Worm (Caenorhabditis elegans) whole organism, L1 larva: ENCODE measurements around the gene T13H5.1.

ENCODE experiments used
- C04F5.9 ChIP-seq: sonication (generic microtip); optimal IDR thresholded peaks from 2 replicates; lab custom pipeline; 2016; ENCODE audit warnings: missing genetic modification characterization, missing compliant biosample characterization
- C16A3.4 ChIP-seq: fragments of 150-350 bp; optimal IDR thresholded peaks from 2 replicates; lab custom pipeline; 2014; ENCODE audit warnings: missing biosample characterization, missing genetic modification characterization
- F16B12.6 ChIP-seq: fragments of 150-350 bp; optimal IDR thresholded peaks from 2 replicates; lab custom pipeline; 2014; ENCODE audit warnings: missing biosample characterization, missing genetic modification characterization
- aha-1 ChIP-seq: fragments of 150-350 bp; optimal IDR thresholded peaks from 2 replicates; lab custom pipeline; 2014; ENCODE audit warnings: missing biosample characterization, missing genetic modification characterization
- blmp-1 ChIP-seq: fragments of 150-350 bp; optimal IDR thresholded peaks from 2 replicates; lab custom pipeline; 2014; ENCODE audit warnings: missing biosample characterization, missing genetic modification characterization
- ceh-63 ChIP-seq: fragments of 200-800 bp; sonication (Bioruptor generic); optimal IDR thresholded peaks from 2 replicates; lab custom pipeline; 2018; ENCODE audit warnings: mild to moderate bottlenecking, missing genetic modification characterization, missing compliant biosample characterization
- ceh-8 ChIP-seq: fragments of 200-800 bp; sonication (Bioruptor generic); optimal IDR thresholded peaks from 2 replicates; lab custom pipeline; 2018; ENCODE audit warnings: mild to moderate bottlenecking, missing genetic modification characterization, moderate library complexity, missing compliant biosample characterization
- ceh-90 ChIP-seq: sonication (generic microtip); optimal IDR thresholded peaks from 2 replicates; lab custom pipeline; 2016; ENCODE audit warnings: missing genetic modification characterization, missing compliant biosample characterization
- efl-1 ChIP-seq, 4 experiments: fragments of 150-350 bp; optimal IDR thresholded peaks in 3 of 4; peaks in 1 of 4; 1 replicate in 1 of 4; 2 replicates in 3 of 4; lab custom pipeline; 2014; ENCODE audit warnings: missing biosample characterization in 2 of 4, missing genetic modification characterization in 2 of 4, missing genetic modification reagents in 2 of 4
- egl-27 ChIP-seq, 2 experiments: fragments of 150-350 bp in 1 of 2; sonication (generic microtip); optimal IDR thresholded peaks; 3 replicates each; lab custom pipeline; 2017 to 2018; ENCODE audit warnings: missing biosample characterization in 2 of 2, missing genetic modification characterization in 2 of 2, missing genetic modification reagents in 2 of 2
- grh-1 ChIP-seq: fragments of 200-800 bp; sonication (Bioruptor generic); IDR thresholded peaks from 2 replicates; pipeline ENCODE4 v1.3.6; 2022; ENCODE audit warnings: missing genetic modification reagents, missing genetic modification characterization, missing compliant biosample characterization
- hpl-2 ChIP-seq: fragments of 150-350 bp; optimal IDR thresholded peaks from 2 replicates; lab custom pipeline; 2014; ENCODE audit warnings: missing biosample characterization, missing genetic modification reagents, missing genetic modification characterization
- jun-1 ChIP-seq: fragments of 150-350 bp; optimal IDR thresholded peaks from 2 replicates; lab custom pipeline; 2014; ENCODE audit warnings: missing biosample characterization, missing genetic modification reagents, missing genetic modification characterization
- lin-39 ChIP-seq: fragments of 150-350 bp; optimal IDR thresholded peaks from 2 replicates; lab custom pipeline; 2014; ENCODE audit warnings: missing biosample characterization, missing genetic modification reagents, missing genetic modification characterization
- mef-2 ChIP-seq: fragments of 150-350 bp; optimal IDR thresholded peaks from 2 replicates; lab custom pipeline; 2014; ENCODE audit warnings: missing biosample characterization, missing genetic modification characterization
- nhr-237 ChIP-seq: fragments of 150-350 bp; optimal IDR thresholded peaks from 2 replicates; lab custom pipeline; 2014; ENCODE audit warnings: missing biosample characterization, missing genetic modification characterization
- nhr-71 ChIP-seq: sonication (generic microtip); optimal IDR thresholded peaks from 2 replicates; lab custom pipeline; 2016; ENCODE audit warnings: mild to moderate bottlenecking, missing genetic modification characterization, moderate library complexity, missing compliant biosample characterization
- nhr-90 ChIP-seq: sonication (generic microtip); optimal IDR thresholded peaks from 2 replicates; lab custom pipeline; 2016; ENCODE audit warnings: mild to moderate bottlenecking, missing genetic modification characterization, missing compliant biosample characterization; ENCODE audit not compliant: poor library complexity
- pag-3 ChIP-seq: sonication (generic microtip); optimal IDR thresholded peaks from 2 replicates; lab custom pipeline; 2017; ENCODE audit warnings: missing genetic modification characterization, mild to moderate bottlenecking, missing compliant biosample characterization, antibody characterized with exemption, borderline replicate concordance; ENCODE audit not compliant: insufficient read depth
- pqm-1 ChIP-seq: sonication (generic microtip); optimal IDR thresholded peaks from 3 replicates; lab custom pipeline; 2017; ENCODE audit warnings: missing biosample characterization, missing genetic modification characterization
- rnt-1 ChIP-seq: sonication (generic microtip); optimal IDR thresholded peaks from 2 replicates; lab custom pipeline; 2016; ENCODE audit warnings: mild to moderate bottlenecking, missing genetic modification characterization, moderate library complexity, missing compliant biosample characterization
- sox-4 ChIP-seq: sonication (generic microtip); optimal IDR thresholded peaks from 2 replicates; lab custom pipeline; 2016; ENCODE audit warnings: missing genetic modification characterization, missing compliant biosample characterization
- sup-37 ChIP-seq: fragments of 200-800 bp; sonication (Bioruptor generic); optimal IDR thresholded peaks from 2 replicates; lab custom pipeline; 2018; ENCODE audit warnings: mild to moderate bottlenecking, missing genetic modification characterization, missing compliant biosample characterization
- tbx-2 ChIP-seq: sonication (generic microtip); optimal IDR thresholded peaks from 2 replicates; lab custom pipeline; 2016; ENCODE audit warnings: missing genetic modification characterization, missing compliant biosample characterization
- tlp-1 ChIP-seq: fragments of 150-350 bp; optimal IDR thresholded peaks from 2 replicates; lab custom pipeline; 2014; ENCODE audit warnings: missing biosample characterization, missing genetic modification characterization
- unc-86 ChIP-seq: sonication (generic microtip); optimal IDR thresholded peaks from 2 replicates; lab custom pipeline; 2016; ENCODE audit warnings: missing genetic modification characterization, missing compliant biosample characterization
- unc-98 ChIP-seq: fragments of 200-800 bp; sonication (Bioruptor generic); IDR thresholded peaks from 2 replicates; pipeline ENCODE4 v1.3.6; 2022; ENCODE audit warnings: missing genetic modification characterization, missing compliant biosample characterization
- xbp-1 ChIP-seq: sonication (generic microtip); optimal IDR thresholded peaks from 2 replicates; lab custom pipeline; 2016; ENCODE audit warnings: missing genetic modification characterization, missing compliant biosample characterization
- zag-1 ChIP-seq: fragments of 150-350 bp; optimal IDR thresholded peaks from 2 replicates; lab custom pipeline; 2014; ENCODE audit warnings: missing biosample characterization, missing genetic modification characterization
- zip-4 ChIP-seq: fragments of 200-800 bp; sonication (Bioruptor generic); optimal IDR thresholded peaks from 2 replicates; lab custom pipeline; 2018; ENCODE audit warnings: mild to moderate bottlenecking, missing genetic modification characterization, moderate library complexity, missing compliant biosample characterization

T13H5.1 gene

ce11 chrII:8475306-8475822 lies 33.5 kb downstream of the T13H5.1 start, which contains the start of the genes M05D6.1 and M05D6.3:
TSS of gene M05D6.1 (minus strand) at chrII:8475406.
TSS of gene M05D6.3 (plus strand) at chrII:8475772.
- no peak for TF ChIP-seq rnt-1 (tag; lab: Kevin White, UChicago)
- TF ChIP-seq ceh-8 (GFP tag; lab: Kevin White, UChicago): no peak
- TF ChIP-seq mef-2: no peak
- TF ChIP-seq zag-1: no peak
- no peak for TF ChIP-seq efl-1 (optimal IDR thresholded peaks at IDR 0.05; lab: Kevin White, UChicago)
- TF ChIP-seq efl-1 (GFP tag; optimal IDR thresholded peaks at IDR 0.05 in 1 of 2; lab: Kevin White, UChicago): no peak
- no peak for TF ChIP-seq aha-1 (tag; lab: Kevin White, UChicago)
- no peak for TF ChIP-seq grh-1 (GFP tag; lab: Robert Waterston, UW)
- TF ChIP-seq lin-39: no peak
- no peak for TF ChIP-seq jun-1 (tag; lab: Kevin White, UChicago)

- TF ChIP-seq C04F5.9 (tag; lab: Kevin White, UChicago): no peak
- TF ChIP-seq zip-4 (GFP tag; lab: Kevin White, UChicago): no peak
- no peak for TF ChIP-seq ceh-8 (GFP tag; lab: Kevin White, UChicago)
Measured at ce11 chrII:8472916-8473315, 35.9 kb downstream of the T13H5.1 start.

ce11 chrII:8471139-8471538 lies 37.7 kb downstream of the T13H5.1 start, which contains the start of gene M05D6.8:
TSS of gene M05D6.8 (minus strand) at chrII:8471239.
- TF ChIP-seq unc-98 (no peak), ceh-8 (GFP tag; lab: Kevin White, UChicago) (no peak), F16B12.6 (tag; lab: Kevin White, UChicago) (no peak), ceh-90 (no peak)
- TF ChIP-seq, all 84 proteins: peak for 0

- TF ChIP-seq efl-1 (optimal IDR thresholded peaks at IDR 0.05; lab: Kevin White, UChicago): no peak
- peak in 1 of 2 experiments; percentile 17 for TF ChIP-seq efl-1 (GFP tag; optimal IDR thresholded peaks at IDR 0.05 in 1 of 2; lab: Kevin White, UChicago)
- TF ChIP-seq nhr-71 (tag; lab: Kevin White, UChicago): no peak
- no peak for TF ChIP-seq sox-4 (tag; lab: Kevin White, UChicago)
- no peak for TF ChIP-seq tbx-2
- no peak for TF ChIP-seq xbp-1 (tag; lab: Kevin White, UChicago)
- no peak for TF ChIP-seq jun-1 (tag; lab: Kevin White, UChicago)
- no peak for TF ChIP-seq blmp-1 (tag; lab: Kevin White, UChicago)
Measured at ce11 chrII:8467809-8468208, 41.0 kb downstream of the T13H5.1 start, which contains the start of gene M05D6.2. TSS of gene M05D6.2 (plus strand) at chrII:8468109.

- TF ChIP-seq C16A3.4 (tag; lab: Kevin White, UChicago) (no peak), hpl-2 (GFP tag; lab: Kevin White, UChicago) (no peak), nhr-237 (tag; lab: Kevin White, UChicago) (no peak), pqm-1 (no peak), aha-1 (tag; lab: Kevin White, UChicago) (no peak), efl-1 (optimal IDR thresholded peaks at IDR 0.05; lab: Kevin White, UChicago) (no peak), efl-1 (GFP tag; optimal IDR thresholded peaks at IDR 0.05 in 1 of 2; lab: Kevin White, UChicago) (no peak), tlp-1 (tag; lab: Kevin White, UChicago) (no peak), zag-1 (no peak), unc-86 (tag; lab: Kevin White, UChicago) (no peak), zip-4 (GFP tag; lab: Kevin White, UChicago) (no peak), egl-27 (tag; optimal IDR thresholded peaks at IDR 0.05; lab: Kevin White, UChicago) (no peak), grh-1 (GFP tag; lab: Robert Waterston, UW) (no peak), sup-37 (GFP tag; lab: Kevin White, UChicago) (no peak), F16B12.6 (tag; lab: Kevin White, UChicago) (no peak), pag-3 (no peak), ceh-63 (GFP tag; lab: Kevin White, UChicago) (no peak), nhr-90 (tag; lab: Kevin White, UChicago) (no peak)
- TF ChIP-seq, all 84 proteins: peak for 0
Measured at ce11 chrII:8466874-8467273, 42.0 kb downstream of the T13H5.1 start, which contains the start of gene F22B5.10. TSS of gene F22B5.10 (plus strand) at chrII:8467174.
